Worm (Caenorhabditis elegans) whole organism, L4 larva: Measurements from ENCODE around the gene srx-60.
A peak's percentile ranks its signal among the peaks of the same experiment; 100 is the strongest.

Experiments
- D1046.2 ChIP-seq: fragments of 200-800 bp; sonication (Bioruptor generic); IDR thresholded peaks from 2 replicates; pipeline ENCODE4 v1.3.6; 2022; ENCODE audit warnings: missing genetic modification characterization, missing compliant biosample characterization
- F26F4.8 ChIP-seq: fragments of 200-800 bp; sonication (Bioruptor generic); conservative IDR thresholded peaks from 2 replicates; pipeline ENCODE4 v1.3.6; 2022; ENCODE audit warnings: missing genetic modification characterization, missing compliant biosample characterization
- T20F7.1 ChIP-seq: fragments of 200-800 bp; sonication (Bioruptor generic); optimal IDR thresholded peaks from 2 replicates; lab custom pipeline; 2018; ENCODE audit warnings: mild to moderate bottlenecking, missing genetic modification characterization, missing compliant biosample characterization
- T26A8.4 ChIP-seq: fragments of 200-800 bp; sonication (Bioruptor generic); IDR thresholded peaks from 2 replicates; pipeline ENCODE4 v1.3.6; 2022; ENCODE audit warnings: missing genetic modification characterization, missing compliant biosample characterization
- Y105C5A.15 ChIP-seq: fragments of 200-800 bp; sonication (Bioruptor generic); IDR thresholded peaks from 2 replicates; pipeline ENCODE4 v1.3.6; 2022; ENCODE audit warnings: missing genetic modification characterization, missing compliant biosample characterization
- ZK337.2 ChIP-seq: fragments of 200-800 bp; sonication (Bioruptor generic); IDR thresholded peaks from 2 replicates; pipeline ENCODE4 v1.3.6; 2022; ENCODE audit warnings: missing genetic modification reagents, missing genetic modification characterization, missing compliant biosample characterization
- ZK546.5 ChIP-seq, 2 experiments: sonication (generic microtip); optimal IDR thresholded peaks; 2 replicates each; lab custom pipeline; 2017; ENCODE audit warnings: missing biosample characterization in 2 of 2, missing genetic modification characterization in 2 of 2
- ama-1 ChIP-seq: fragments of 150-350 bp; optimal IDR thresholded peaks from 2 replicates; lab custom pipeline; 2014; ENCODE audit warnings: inconsistent platforms, mixed read lengths
- attf-4 ChIP-seq: sonication (generic microtip); optimal IDR thresholded peaks from 3 replicates; lab custom pipeline; 2017; ENCODE audit warnings: missing biosample characterization, missing genetic modification characterization
- cey-2 ChIP-seq: sonication (generic microtip); optimal IDR thresholded peaks from 3 replicates; lab custom pipeline; 2017; ENCODE audit warnings: missing genetic modification characterization, mild to moderate bottlenecking, missing compliant biosample characterization, antibody characterized with exemption, borderline replicate concordance; ENCODE audit not compliant: insufficient read depth
- daf-19 ChIP-seq: fragments of 200-800 bp; sonication (Bioruptor generic); conservative IDR thresholded peaks from 2 replicates; pipeline ENCODE4 v1.3.6; 2022; ENCODE audit warnings: missing genetic modification characterization, missing compliant biosample characterization
- daf-8 ChIP-seq: fragments of 200-800 bp; sonication (Bioruptor generic); IDR thresholded peaks from 2 replicates; pipeline ENCODE4 v1.3.6; 2022; ENCODE audit warnings: missing genetic modification characterization, missing compliant biosample characterization
- dmd-6 ChIP-seq: fragments of 200-800 bp; sonication (Bioruptor generic); IDR thresholded peaks from 2 replicates; pipeline ENCODE4 v1.3.6; 2022; ENCODE audit warnings: missing genetic modification reagents, missing genetic modification characterization, missing compliant biosample characterization
- dmd-8 ChIP-seq: fragments of 200-800 bp; sonication (Bioruptor generic); IDR thresholded peaks from 2 replicates; pipeline ENCODE4 v1.3.6; 2022; ENCODE audit warnings: missing genetic modification characterization, missing compliant biosample characterization
- duxl-1 ChIP-seq: sonication (generic microtip); optimal IDR thresholded peaks from 2 replicates; lab custom pipeline; 2016; ENCODE audit warnings: mild to moderate bottlenecking, missing genetic modification characterization, moderate library complexity, missing compliant biosample characterization; ENCODE audit not compliant: poor library complexity
- egl-43 ChIP-seq: fragments of 200-800 bp; sonication (Bioruptor generic); IDR thresholded peaks from 2 replicates; pipeline ENCODE4 v1.3.6; 2022; ENCODE audit warnings: missing genetic modification reagents, missing genetic modification characterization, missing compliant biosample characterization
- fkh-10 ChIP-seq: fragments of 150-350 bp; optimal IDR thresholded peaks from 2 replicates; lab custom pipeline; 2014; ENCODE audit warnings: missing biosample characterization, missing genetic modification reagents, missing genetic modification characterization
- hif-1 ChIP-seq, 2 experiments: sonication (generic microtip); optimal IDR thresholded peaks; 2 replicates each; lab custom pipeline; 2016 to 2017; ENCODE audit warnings: missing compliant biosample characterization in 2 of 2, missing genetic modification characterization in 2 of 2, missing genetic modification reagents in 2 of 2, missing genotype in 2 of 2, mild to moderate bottlenecking in 1 of 2
- hlh-11 ChIP-seq: fragments of 200-800 bp; sonication (Bioruptor generic); optimal IDR thresholded peaks from 2 replicates; lab custom pipeline; 2018; ENCODE audit warnings: mild to moderate bottlenecking, missing genetic modification characterization, missing compliant biosample characterization
- hlh-30 ChIP-seq: sonication (generic microtip); optimal IDR thresholded peaks from 2 replicates; lab custom pipeline; 2017; ENCODE audit warnings: antibody characterized with exemption, mild to moderate bottlenecking, missing genetic modification characterization, missing compliant biosample characterization; ENCODE audit not compliant: insufficient read depth
- hmg-1.1 ChIP-seq: fragments of 200-800 bp; sonication (Bioruptor generic); IDR thresholded peaks from 2 replicates; pipeline ENCODE4 v1.3.6; 2022; ENCODE audit warnings: missing genetic modification reagents, missing genetic modification characterization, missing compliant biosample characterization
- jun-1 ChIP-seq: fragments of 150-350 bp; optimal IDR thresholded peaks from 2 replicates; lab custom pipeline; 2014; ENCODE audit warnings: missing biosample characterization, missing genetic modification reagents, missing genetic modification characterization
- lim-7 ChIP-seq: fragments of 200-800 bp; sonication (Bioruptor generic); IDR thresholded peaks from 2 replicates; pipeline ENCODE4 v1.3.6; 2022; ENCODE audit warnings: missing genetic modification characterization, missing compliant biosample characterization
- lsy-2 ChIP-seq, 2 experiments: fragments of 150-350 bp in 1 of 2; sonication (generic microtip) in 1 of 2; optimal IDR thresholded peaks; 2 replicates each; lab custom pipeline; 2014 to 2017; ENCODE audit warnings: missing biosample characterization in 2 of 2, missing genetic modification characterization in 2 of 2
- madf-9 ChIP-seq: fragments of 200-800 bp; sonication (Bioruptor generic); conservative IDR thresholded peaks from 2 replicates; pipeline ENCODE4 v1.3.6; 2022; ENCODE audit warnings: missing genetic modification reagents, missing genetic modification characterization, missing compliant biosample characterization
- mep-1 ChIP-seq: fragments of 150-350 bp; sonication (generic microtip); optimal IDR thresholded peaks from 3 replicates; lab custom pipeline; 2014; ENCODE audit warnings: missing biosample characterization, missing genetic modification characterization
- mes-2 ChIP-seq: sonication (generic microtip); optimal IDR thresholded peaks from 2 replicates; lab custom pipeline; 2016; ENCODE audit warnings: missing genotype, mild to moderate bottlenecking, missing genetic modification characterization, missing compliant biosample characterization; ENCODE audit not compliant: poor library complexity, severe bottlenecking
- mxl-2 ChIP-seq: fragments of 200-800 bp; sonication (Bioruptor generic); conservative IDR thresholded peaks from 2 replicates; pipeline ENCODE4 v1.3.6; 2022; ENCODE audit warnings: missing genetic modification reagents, missing genetic modification characterization, missing compliant biosample characterization
- nhr-102 ChIP-seq: sonication (generic microtip); optimal IDR thresholded peaks from 2 replicates; lab custom pipeline; 2016; ENCODE audit warnings: mild to moderate bottlenecking, missing genetic modification characterization, moderate library complexity, missing compliant biosample characterization
- nhr-111 ChIP-seq: fragments of 200-800 bp; sonication (Bioruptor generic); optimal IDR thresholded peaks from 2 replicates; lab custom pipeline; 2018; ENCODE audit warnings: mild to moderate bottlenecking, missing genetic modification characterization, missing compliant biosample characterization
- nhr-237 ChIP-seq: sonication (generic microtip); optimal IDR thresholded peaks from 2 replicates; lab custom pipeline; 2017; ENCODE audit warnings: missing biosample characterization, missing genetic modification characterization
- nhr-25 ChIP-seq: sonication (generic microtip); optimal IDR thresholded peaks from 2 replicates; lab custom pipeline; 2017; ENCODE audit warnings: missing genetic modification characterization, mild to moderate bottlenecking, missing compliant biosample characterization, antibody characterized with exemption, moderate library complexity, borderline replicate concordance; ENCODE audit not compliant: insufficient read depth
- nhr-28 ChIP-seq: fragments of 150-350 bp; optimal IDR thresholded peaks from 2 replicates; lab custom pipeline; 2014; ENCODE audit warnings: missing biosample characterization, missing genetic modification characterization
- nhr-42 ChIP-seq: fragments of 200-800 bp; sonication (Bioruptor generic); IDR thresholded peaks from 2 replicates; pipeline ENCODE4 v1.3.6; 2022; ENCODE audit warnings: missing genetic modification characterization, missing compliant biosample characterization
- nhr-48 ChIP-seq: sonication (generic microtip); optimal IDR thresholded peaks from 2 replicates; lab custom pipeline; 2016; ENCODE audit warnings: mild to moderate bottlenecking, missing genetic modification characterization, missing compliant biosample characterization
- nhr-6 ChIP-seq: fragments of 150-350 bp; optimal IDR thresholded peaks from 2 replicates; lab custom pipeline; 2014; ENCODE audit warnings: missing biosample characterization, missing genetic modification characterization
- nhr-77 ChIP-seq: fragments of 150-350 bp; optimal IDR thresholded peaks from 2 replicates; lab custom pipeline; 2014; ENCODE audit warnings: missing biosample characterization, missing genetic modification characterization
- pha-4 ChIP-seq, 2 experiments: fragments of 150-350 bp in 1 of 2; fragments of 200-800 bp in 1 of 2; sonication (Bioruptor generic) in 1 of 2; IDR thresholded peaks in 1 of 2; optimal IDR thresholded peaks in 1 of 2; 2 replicates each; pipeline versions ENCODE4 v1.3.6 to Lab custom; 2014 to 2022; ENCODE audit warnings: missing genetic modification characterization in 2 of 2, missing genetic modification reagents in 2 of 2, missing biosample characterization in 1 of 2, missing compliant biosample characterization in 1 of 2
- set-16 ChIP-seq: fragments of 200-800 bp; sonication (Bioruptor generic); IDR thresholded peaks from 2 replicates; pipeline ENCODE4 v1.3.6; 2022; ENCODE audit warnings: missing genetic modification reagents, missing genetic modification characterization, missing compliant biosample characterization
- snpc-4 ChIP-seq: fragments of 150-350 bp; optimal IDR thresholded peaks from 2 replicates; lab custom pipeline; 2014; ENCODE audit warnings: missing biosample characterization, missing genetic modification characterization
- spr-3 ChIP-seq: fragments of 200-800 bp; sonication (Bioruptor generic); optimal IDR thresholded peaks from 2 replicates; lab custom pipeline; 2018; ENCODE audit warnings: mild to moderate bottlenecking, missing genetic modification characterization, missing compliant biosample characterization
- tag-97 ChIP-seq: fragments of 200-800 bp; sonication (Bioruptor generic); IDR thresholded peaks from 2 replicates; pipeline ENCODE4 v1.3.6; 2022; ENCODE audit warnings: missing genetic modification characterization, missing compliant biosample characterization
- tra-1 ChIP-seq: fragments of 200-800 bp; sonication (Bioruptor generic); IDR thresholded peaks from 2 replicates; pipeline ENCODE4 v1.3.6; 2022; ENCODE audit warnings: missing genetic modification reagents, missing genetic modification characterization, missing compliant biosample characterization
- unc-130 ChIP-seq: sonication (generic microtip); optimal IDR thresholded peaks from 2 replicates; lab custom pipeline; 2016; ENCODE audit warnings: missing genetic modification reagents, missing genetic modification characterization, missing compliant biosample characterization
- unc-39 ChIP-seq: sonication (generic microtip); optimal IDR thresholded peaks from 2 replicates; lab custom pipeline; 2017; ENCODE audit warnings: missing biosample characterization, missing genetic modification characterization
- unc-62 ChIP-seq, 3 experiments: fragments of 150-350 bp in 1 of 3; sonication (generic microtip); optimal IDR thresholded peaks in 2 of 3; peaks in 1 of 3; 1 replicate in 1 of 3; 2 replicates in 2 of 3; lab custom pipeline; 2014 to 2017; ENCODE audit warnings: missing biosample characterization in 3 of 3, missing genetic modification characterization in 3 of 3, missing genetic modification reagents in 3 of 3, missing genotype in 1 of 3
- zip-11 ChIP-seq: fragments of 200-800 bp; sonication (Bioruptor generic); IDR thresholded peaks from 2 replicates; pipeline ENCODE4 v1.3.6; 2022; ENCODE audit warnings: missing genetic modification characterization, missing compliant biosample characterization
- ztf-11 ChIP-seq: fragments of 150-350 bp; optimal IDR thresholded peaks from 2 replicates; lab custom pipeline; 2014; ENCODE audit warnings: missing biosample characterization, missing genetic modification characterization
- ztf-7 ChIP-seq: fragments of 150-350 bp; optimal IDR thresholded peaks from 2 replicates; lab custom pipeline; 2014; ENCODE audit warnings: missing biosample characterization, missing genetic modification characterization

srx-60 gene

ce11 chrV:7413107-7413774 lies 12.6 kb downstream of the srx-60 start, which contains the start of gene F18E3.11:
TSS of gene F18E3.11 (plus strand) at chrV:7413482.
- TF ChIP-seq lsy-2 (tag; optimal IDR thresholded peaks at IDR 0.05; lab: Kevin White, UChicago), result no peak
- TF ChIP-seq fkh-10 (GFP tag; lab: Kevin White, UChicago), result no peak
- no peak for TF ChIP-seq daf-19 (GFP tag; lab: Robert Waterston, UW)
- TF ChIP-seq mep-1 (tag; lab: Kevin White, UChicago), result no peak
- no peak for TF ChIP-seq dmd-8 (GFP tag; lab: Robert Waterston, UW)
- 0 out of 2 replicates have a peak, but pooled peaks have one; percentile 35 for TF ChIP-seq T26A8.4 (GFP tag; lab: Robert Waterston, UW)
- TF ChIP-seq cey-2, result no peak
- TF ChIP-seq daf-8 (GFP tag; lab: Robert Waterston, UW), result no peak
- no peak for TF ChIP-seq hmg-1.1 (GFP tag; lab: Robert Waterston, UW)
- TF ChIP-seq ztf-7 (tag; lab: Kevin White, UChicago), result no peak
- peak; percentile 10 for TF ChIP-seq duxl-1 (tag; lab: Kevin White, UChicago)
- TF ChIP-seq unc-39, result no peak
- no peak for TF ChIP-seq mes-2 (tag; lab: Kevin White, UChicago)
- TF ChIP-seq nhr-237, result no peak
- TF ChIP-seq hlh-11 (tag; lab: Kevin White, UChicago), result peak; percentile 71
- TF ChIP-seq tra-1 (GFP tag; lab: Robert Waterston, UW), result 0 out of 2 replicates have a peak, but pooled peaks have one; percentile 29
- peak in 1 of 2 experiments; percentile 80 for TF ChIP-seq unc-62 (GFP tag; optimal IDR thresholded peaks at IDR 0.05 in 1 of 2; lab: Kevin White, UChicago)
- no peak for TF ChIP-seq unc-62 (tag; optimal IDR thresholded peaks at IDR 0.05; lab: Kevin White, UChicago)
- peak; percentile 72 for TF ChIP-seq nhr-25 (tag; lab: Kevin White, UChicago)
- no peak for TF ChIP-seq Y105C5A.15 (GFP tag; lab: Robert Waterston, UW)
- TF ChIP-seq nhr-48 (tag; lab: Kevin White, UChicago), result peak; percentile 76
- TF ChIP-seq nhr-28 (tag; lab: Kevin White, UChicago), result peak; percentile 90
- no peak for TF ChIP-seq set-16
- no peak for TF ChIP-seq snpc-4
- TF ChIP-seq attf-4 (tag; lab: Kevin White, UChicago), result no peak
- TF ChIP-seq egl-43 (GFP tag; lab: Robert Waterston, UW), result no peak
- no peak for TF ChIP-seq mxl-2 (GFP tag; lab: Robert Waterston, UW)
- TF ChIP-seq ama-1 (lab: Kevin White, UChicago), result peak; percentile 94
- no peak for TF ChIP-seq unc-130 (GFP tag; lab: Kevin White, UChicago)
- TF ChIP-seq spr-3, result no peak
- TF ChIP-seq nhr-102, result no peak
- TF ChIP-seq jun-1 (tag; lab: Kevin White, UChicago), result no peak
- no peak for TF ChIP-seq ZK546.5 (tag; optimal IDR thresholded peaks at IDR 0.05; lab: Kevin White, UChicago)
- no peak for TF ChIP-seq tag-97 (GFP tag; lab: Robert Waterston, UW)
- TF ChIP-seq dmd-6 (GFP tag; lab: Robert Waterston, UW), result peak; percentile 23; the same call in 1 of the 2 replicates
- TF ChIP-seq nhr-111 (GFP tag; lab: Kevin White, UChicago), result no peak
- no peak for TF ChIP-seq nhr-77 (tag; lab: Kevin White, UChicago)
- TF ChIP-seq nhr-42 (GFP tag; lab: Robert Waterston, UW), result no peak
- TF ChIP-seq pha-4 (GFP tag; IDR thresholded peaks at IDR 0.05; lab: Robert Waterston, UW), result no peak
- no peak for TF ChIP-seq pha-4 (tag; optimal IDR thresholded peaks at IDR 0.05; lab: Kevin White, UChicago)
- TF ChIP-seq ztf-11 (tag; lab: Kevin White, UChicago), result no peak
- no peak for TF ChIP-seq T20F7.1
- no peak for TF ChIP-seq D1046.2 (GFP tag; lab: Robert Waterston, UW)
- TF ChIP-seq hif-1 (tag; optimal IDR thresholded peaks at IDR 0.05; lab: Kevin White, UChicago), result peak in 1 of 2 experiments; percentile 50
- no peak for TF ChIP-seq nhr-6
- TF ChIP-seq ZK337.2 (GFP tag; lab: Robert Waterston, UW), result no peak
- no peak for TF ChIP-seq zip-11 (GFP tag; lab: Robert Waterston, UW)
- no peak for TF ChIP-seq lim-7 (GFP tag; lab: Robert Waterston, UW)
- TF ChIP-seq hlh-30 (tag; lab: Kevin White, UChicago), result peak; percentile 65
- TF ChIP-seq F26F4.8 (GFP tag; lab: Robert Waterston, UW), result no peak
- TF ChIP-seq madf-9 (GFP tag; lab: Robert Waterston, UW), result no peak
